Fruit fly (Drosophila melanogaster) whole organism, pupa: ENCODE data around the gene Dpy-30L2.

Experiments used
- CG10348 ChIP-seq: fragments of 200-800 bp; sonication (Bioruptor generic); IDR thresholded peaks from 2 replicates; pipeline ENCODE4 v1.3.6; 2022; ENCODE audit warnings: missing biosample characterization, missing genetic modification characterization
- CG12605 ChIP-seq: fragments of 200-800 bp; sonication (Bioruptor generic); IDR thresholded peaks from 2 replicates; pipeline ENCODE4 v1.3.6; 2022; ENCODE audit warnings: missing biosample characterization, missing genetic modification characterization
- CG13204 ChIP-seq: fragments of 200-800 bp; sonication (Bioruptor generic); optimal IDR thresholded peaks from 2 replicates; lab custom pipeline; 2018; ENCODE audit warnings: missing biosample characterization, mild to moderate bottlenecking, missing genetic modification characterization, moderate library complexity
- CG14655 ChIP-seq: fragments of 200-800 bp; sonication (Bioruptor generic); optimal IDR thresholded peaks from 3 replicates; lab custom pipeline; 2017; ENCODE audit warnings: mild to moderate bottlenecking, missing biosample characterization, missing genetic modification reagents, missing genetic modification characterization
- CG15710 ChIP-seq: fragments of 200-800 bp; sonication (Bioruptor generic); optimal IDR thresholded peaks from 2 replicates; lab custom pipeline; 2018; ENCODE audit warnings: missing biosample characterization, mild to moderate bottlenecking, missing genetic modification characterization, moderate library complexity
- CG17806 ChIP-seq: fragments of 200-800 bp; sonication (Bioruptor generic); optimal IDR thresholded peaks from 2 replicates; lab custom pipeline; 2018; ENCODE audit warnings: missing biosample characterization, mild to moderate bottlenecking, missing genetic modification characterization, moderate library complexity
- CG32121 ChIP-seq: fragments of 200-800 bp; sonication (Bioruptor generic); IDR thresholded peaks from 2 replicates; pipeline ENCODE4 v1.3.6; 2022; ENCODE audit warnings: missing biosample characterization, missing genetic modification characterization
- CG34367 ChIP-seq: fragments of 200-800 bp; sonication (Bioruptor generic); optimal IDR thresholded peaks from 2 replicates; lab custom pipeline; 2018; ENCODE audit warnings: missing biosample characterization, mild to moderate bottlenecking, missing genetic modification characterization
- CG4496 ChIP-seq: fragments of 200-800 bp; sonication (Bioruptor generic); IDR thresholded peaks from 3 replicates; pipeline ENCODE4 v1.3.6; 2022; ENCODE audit warnings: missing biosample characterization, missing genetic modification characterization
- CG8159 ChIP-seq: fragments of 200-800 bp; sonication (Bioruptor generic); optimal IDR thresholded peaks from 3 replicates; lab custom pipeline; 2018; ENCODE audit warnings: missing biosample characterization, mild to moderate bottlenecking, missing genetic modification characterization, moderate library complexity
- CG8301 ChIP-seq: fragments of 200-800 bp; sonication (Bioruptor generic); optimal IDR thresholded peaks from 2 replicates; lab custom pipeline; 2018; ENCODE audit warnings: missing biosample characterization, mild to moderate bottlenecking, missing genetic modification characterization
- CG9948 ChIP-seq: fragments of 200-800 bp; sonication (Bioruptor generic); optimal IDR thresholded peaks from 2 replicates; lab custom pipeline; 2018; ENCODE audit warnings: missing biosample characterization, mild to moderate bottlenecking, missing genetic modification characterization, moderate library complexity
- D1 ChIP-seq: fragments of 200-800 bp; sonication (Bioruptor generic); optimal IDR thresholded peaks from 2 replicates; lab custom pipeline; 2018; ENCODE audit warnings: missing biosample characterization, mild to moderate bottlenecking, missing genetic modification characterization, moderate library complexity
- EcR ChIP-seq: fragments of 200-800 bp; sonication (Bioruptor generic); optimal IDR thresholded peaks from 3 replicates; lab custom pipeline; 2019; ENCODE audit warnings: missing biosample characterization, missing genetic modification characterization, mild to moderate bottlenecking, moderate library complexity, missing genetic modification reagents
- Ets98B ChIP-seq: fragments of 200-800 bp; sonication (Bioruptor generic); IDR thresholded peaks from 2 replicates; pipeline ENCODE4 v1.3.6; 2022; ENCODE audit warnings: missing biosample characterization, missing genetic modification characterization
- Pif1A ChIP-seq: fragments of 200-800 bp; sonication (Bioruptor generic); optimal IDR thresholded peaks from 3 replicates; lab custom pipeline; 2016; ENCODE audit warnings: missing biosample characterization, missing genetic modification characterization
- Pif1B ChIP-seq: fragments of 200-800 bp; sonication (Bioruptor generic); optimal IDR thresholded peaks from 3 replicates; lab custom pipeline; 2016; ENCODE audit warnings: missing biosample characterization, missing genetic modification characterization
- Snoo ChIP-seq: fragments of 200-800 bp; sonication (Bioruptor generic); optimal IDR thresholded peaks from 3 replicates; lab custom pipeline; 2017; ENCODE audit warnings: missing biosample characterization, mild to moderate bottlenecking, missing genetic modification characterization, inconsistent platforms
- fd96Ca ChIP-seq: fragments of 200-800 bp; sonication (Bioruptor generic); IDR thresholded peaks from 3 replicates; pipeline ENCODE4 v1.3.6; 2022; ENCODE audit warnings: missing biosample characterization, missing genetic modification characterization
- gl ChIP-seq: fragments of 200-800 bp; sonication (Bioruptor generic); optimal IDR thresholded peaks from 2 replicates; lab custom pipeline; 2018; ENCODE audit warnings: missing biosample characterization, mild to moderate bottlenecking, missing genetic modification characterization
- rn ChIP-seq: fragments of 200-800 bp; sonication (Bioruptor generic); IDR thresholded peaks from 2 replicates; pipeline ENCODE4 v1.3.6; 2022; ENCODE audit warnings: missing biosample characterization, missing genetic modification characterization

The Dpy-30L2 gene

dm6 chr3L:4014349-4014748 is 33.2 kb downstream of the Dpy-30L2 start:
- TF ChIP-seq CG10348 (GFP tag; lab: Robert Waterston, UW): no peak
- TF ChIP-seq EcR (GFP tag; lab: Kevin White, UChicago): no peak
- peak; percentile 57; the same call in 1 of the 3 replicates for TF ChIP-seq fd96Ca (GFP tag; lab: Robert Waterston, UW)
- peak; percentile 31 for TF ChIP-seq CG14655 (GFP tag; lab: Kevin White, UChicago)
- TF ChIP-seq rn (GFP tag; lab: Robert Waterston, UW): no peak
- TF ChIP-seq CG8301 (tag; lab: Kevin White, UChicago): peak; percentile 29
- peak; percentile 29 for TF ChIP-seq CG15710 (tag; lab: Kevin White, UChicago)
- peak; percentile 5 for TF ChIP-seq CG17806
- no peak for TF ChIP-seq D1
- TF ChIP-seq CG9948 (tag; lab: Kevin White, UChicago): no peak
- TF ChIP-seq Snoo (tag; lab: Kevin White, UChicago): no peak
- no peak for TF ChIP-seq CG12605
- no peak for TF ChIP-seq CG32121 (GFP tag; lab: Robert Waterston, UW)
- no peak for TF ChIP-seq gl (tag; lab: Kevin White, UChicago)
- peak; percentile 29 for TF ChIP-seq Pif1A (GFP tag; lab: Kevin White, UChicago)
- TF ChIP-seq Ets98B (GFP tag; lab: Robert Waterston, UW): peak; percentile 44; the same call in 1 of the 2 replicates
- peak; percentile 1 for TF ChIP-seq Pif1B (GFP tag; lab: Kevin White, UChicago)
- peak; percentile 46; the same call in 1 of the 3 replicates for TF ChIP-seq CG4496 (GFP tag; lab: Robert Waterston, UW)
- TF ChIP-seq CG13204 (GFP tag; lab: Kevin White, UChicago): no peak
- peak; percentile 12 for TF ChIP-seq CG8159 (tag; lab: Kevin White, UChicago)
- TF ChIP-seq CG34367: no peak

dm6 chr3L:4010122-4010521 is 37.4 kb downstream of the Dpy-30L2 start:
- TF ChIP-seq Snoo (tag; lab: Kevin White, UChicago) (no peak), CG8159 (tag; lab: Kevin White, UChicago) (peak; percentile 32), CG9948 (tag; lab: Kevin White, UChicago) (peak; percentile 1), CG14655 (GFP tag; lab: Kevin White, UChicago) (peak; percentile 4), CG32121 (GFP tag; lab: Robert Waterston, UW) (no peak), EcR (GFP tag; lab: Kevin White, UChicago) (no peak), CG8301 (tag; lab: Kevin White, UChicago) (no peak)

- TF ChIP-seq CG14655 (GFP tag; lab: Kevin White, UChicago): peak; percentile 6
- TF ChIP-seq Pif1B (GFP tag; lab: Kevin White, UChicago): no peak
- TF ChIP-seq, all 21 proteins: peak for 1
Measured at dm6 chr3L:4007256-4007655, 40.3 kb downstream of the Dpy-30L2 start.

- TF ChIP-seq CG9948 (tag; lab: Kevin White, UChicago): no peak
- no peak for TF ChIP-seq CG14655 (GFP tag; lab: Kevin White, UChicago)
- TF ChIP-seq CG8159 (tag; lab: Kevin White, UChicago): no peak
- TF ChIP-seq CG10348 (GFP tag; lab: Robert Waterston, UW): no peak
- TF ChIP-seq CG15710 (tag; lab: Kevin White, UChicago): no peak
- no peak for TF ChIP-seq CG34367
- TF ChIP-seq rn (GFP tag; lab: Robert Waterston, UW): no peak
- no peak for TF ChIP-seq D1
- no peak for TF ChIP-seq Ets98B (GFP tag; lab: Robert Waterston, UW)
- no peak for TF ChIP-seq fd96Ca (GFP tag; lab: Robert Waterston, UW)
- TF ChIP-seq EcR (GFP tag; lab: Kevin White, UChicago): no peak
- no peak for TF ChIP-seq CG17806
- TF ChIP-seq Pif1B (GFP tag; lab: Kevin White, UChicago): no peak
- no peak for TF ChIP-seq CG32121 (GFP tag; lab: Robert Waterston, UW)
- TF ChIP-seq gl (tag; lab: Kevin White, UChicago): no peak
Measured at dm6 chr3L:4003316-4003715, 44.2 kb downstream of the Dpy-30L2 start, which contains the start of gene CG14985. TSS of gene CG14985 (plus strand) at chr3L:4003474.

dm6 chr3L:4001500-4001899 is 46.0 kb downstream of the Dpy-30L2 start:
- TF ChIP-seq CG15710 (tag; lab: Kevin White, UChicago) (no peak), D1 (no peak)
- TF ChIP-seq, all 21 proteins: peak for 0

- TF ChIP-seq CG8159 (tag; lab: Kevin White, UChicago) (peak; percentile 22), CG12605 (no peak), CG10348 (GFP tag; lab: Robert Waterston, UW) (no peak), CG13204 (GFP tag; lab: Kevin White, UChicago) (no peak), CG15710 (tag; lab: Kevin White, UChicago) (peak; percentile 27), CG34367 (peak; percentile 13)
Measured at dm6 chr3L:4000711-4001110, 46.8 kb downstream of the Dpy-30L2 start.
